Worm (Caenorhabditis elegans) whole organism, midembryonic: Measurements from ENCODE around the gene rib-1.

Source experiments
- T22C8.4 ChIP-seq: fragments of 200-800 bp; sonication (Bioruptor generic); IDR thresholded peaks from 2 replicates; pipeline ENCODE4 v1.3.6; 2022; ENCODE audit warnings: missing genetic modification characterization, missing compliant biosample characterization
- cog-1 ChIP-seq: sonication (generic microtip); optimal IDR thresholded peaks from 2 replicates; lab custom pipeline; 2016; ENCODE audit warnings: missing genetic modification characterization, missing compliant biosample characterization
- flt-1 ChIP-seq: fragments of 200-800 bp; sonication (Bioruptor generic); IDR thresholded peaks from 2 replicates; pipeline ENCODE4 v1.3.6; 2022; ENCODE audit warnings: missing genetic modification characterization, missing compliant biosample characterization
- klf-2 ChIP-seq: fragments of 200-800 bp; sonication (Bioruptor generic); conservative IDR thresholded peaks from 2 replicates; pipeline ENCODE4 v1.3.6; 2022; ENCODE audit warnings: missing genetic modification reagents, missing genetic modification characterization, missing compliant biosample characterization
- med-1 ChIP-seq: sonication (generic microtip); optimal IDR thresholded peaks from 2 replicates; lab custom pipeline; 2017; ENCODE audit warnings: missing genetic modification characterization, mild to moderate bottlenecking, missing compliant biosample characterization, antibody characterized with exemption, missing genetic modification reagents; ENCODE audit not compliant: insufficient read depth
- ref-1 ChIP-seq: fragments of 200-800 bp; sonication (Bioruptor generic); conservative IDR thresholded peaks from 2 replicates; pipeline ENCODE4 v1.3.6; 2022; ENCODE audit warnings: missing genetic modification reagents, missing genetic modification characterization, missing compliant biosample characterization
- tab-1 ChIP-seq: fragments of 200-800 bp; sonication (Bioruptor generic); IDR thresholded peaks from 2 replicates; pipeline ENCODE4 v1.3.6; 2022; ENCODE audit warnings: missing genetic modification characterization, missing compliant biosample characterization
- ztf-23 ChIP-seq: fragments of 200-800 bp; sonication (Bioruptor generic); IDR thresholded peaks from 2 replicates; pipeline ENCODE4 v1.3.6; 2022; ENCODE audit warnings: missing genetic modification reagents, missing genetic modification characterization, missing compliant biosample characterization
- ztf-29 ChIP-seq: fragments of 200-800 bp; sonication (Bioruptor generic); IDR thresholded peaks from 2 replicates; pipeline ENCODE4 v1.3.6; 2022; ENCODE audit warnings: missing genetic modification reagents, missing genetic modification characterization, missing compliant biosample characterization

DNA sequence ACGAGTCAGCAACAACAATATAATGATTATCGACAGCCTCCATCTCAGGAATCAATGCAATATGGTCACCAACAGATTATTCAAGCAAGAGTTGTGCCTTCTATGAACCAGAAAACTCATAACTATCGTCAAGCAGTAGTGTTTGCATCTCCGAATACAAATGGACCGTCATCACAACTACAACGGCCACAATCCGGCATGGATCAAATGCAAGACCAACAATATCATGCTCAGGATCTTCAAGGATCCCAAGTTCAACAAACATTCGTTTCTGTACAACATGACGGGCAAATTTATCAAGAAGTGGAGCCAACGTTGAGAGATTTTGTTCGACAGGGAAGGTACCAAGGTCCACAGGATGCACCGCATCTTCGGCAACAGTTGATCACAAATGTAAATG lies 18.5 kb downstream of the rib-1 start:
- TF ChIP-seq flt-1 (GFP tag; lab: Robert Waterston, UW) (no peak), T22C8.4 (no peak), ztf-29 (GFP tag; lab: Robert Waterston, UW) (no peak), ref-1 (GFP tag; lab: Robert Waterston, UW) (no peak), cog-1 (no peak), klf-2 (GFP tag; lab: Robert Waterston, UW) (no peak), ztf-23 (GFP tag; lab: Robert Waterston, UW) (no peak), med-1 (GFP tag; lab: Kevin White, UChicago) (no peak), tab-1 (GFP tag; lab: Robert Waterston, UW) (no peak)
